Worm (Caenorhabditis elegans) whole organism, young adult: ENCODE results near the gene chil-10.

ENCODE experiments used
- B0019.2 ChIP-seq: fragments of 200-800 bp; sonication (Bioruptor generic); conservative IDR thresholded peaks from 2 replicates; pipeline ENCODE4 v1.3.6; 2022; ENCODE audit warnings: missing genetic modification reagents, missing genetic modification characterization, missing compliant biosample characterization
- B0261.1 ChIP-seq: sonication (generic microtip); optimal IDR thresholded peaks from 2 replicates; lab custom pipeline; 2016; ENCODE audit warnings: mild to moderate bottlenecking, missing genetic modification characterization, moderate library complexity, missing compliant biosample characterization
- K11D2.4 ChIP-seq: fragments of 200-800 bp; sonication (Bioruptor generic); IDR thresholded peaks from 2 replicates; pipeline ENCODE4 v1.3.6; 2022; ENCODE audit warnings: missing genetic modification reagents, missing genetic modification characterization, missing compliant biosample characterization
- attf-6 ChIP-seq: fragments of 200-800 bp; sonication (Bioruptor generic); IDR thresholded peaks from 2 replicates; pipeline ENCODE4 v1.3.6; 2022; ENCODE audit warnings: missing genetic modification reagents, missing genetic modification characterization, missing compliant biosample characterization
- cebp-2 ChIP-seq: fragments of 200-800 bp; sonication (Bioruptor generic); IDR thresholded peaks from 2 replicates; pipeline ENCODE4 v1.3.6; 2022; ENCODE audit warnings: missing genetic modification characterization, missing compliant biosample characterization
- dpl-1 ChIP-seq: fragments of 150-350 bp; optimal IDR thresholded peaks from 2 replicates; lab custom pipeline; 2014; ENCODE audit warnings: missing biosample characterization, missing genetic modification reagents, missing genetic modification characterization
- him-1 ChIP-seq: sonication (generic microtip); optimal IDR thresholded peaks from 2 replicates; lab custom pipeline; 2016; ENCODE audit warnings: missing genotype, missing genetic modification reagents, missing genetic modification characterization, missing compliant biosample characterization
- hmg-20 ChIP-seq: fragments of 200-800 bp; sonication (Bioruptor generic); IDR thresholded peaks from 2 replicates; pipeline ENCODE4 v1.3.6; 2022; ENCODE audit warnings: missing genetic modification reagents, missing genetic modification characterization, missing compliant biosample characterization
- hrde-1 ChIP-seq: sonication (generic microtip); optimal IDR thresholded peaks from 2 replicates; lab custom pipeline; 2016; ENCODE audit warnings: missing genetic modification characterization, mild to moderate bottlenecking, missing compliant biosample characterization, moderate library complexity, missing genotype, missing genetic modification reagents, borderline replicate concordance
- nfya-1 ChIP-seq: sonication (generic microtip); optimal IDR thresholded peaks from 2 replicates; lab custom pipeline; 2017; ENCODE audit warnings: antibody characterized with exemption, missing compliant biosample characterization, missing genetic modification characterization, borderline replicate concordance; ENCODE audit not compliant: insufficient read depth
- sdz-38 ChIP-seq: sonication (generic microtip); optimal IDR thresholded peaks from 2 replicates; lab custom pipeline; 2016; ENCODE audit warnings: missing genotype, missing genetic modification characterization, missing compliant biosample characterization
- snpc-4 ChIP-seq, 5 experiments: fragments of 150-350 bp in 1 of 5; sonication (generic microtip) in 4 of 5; optimal IDR thresholded peaks; 2 replicates each; lab custom pipeline; 2014 to 2018; ENCODE audit warnings: missing genetic modification characterization in 5 of 5, missing biosample characterization in 3 of 5, antibody characterized with exemption in 2 of 5, mild to moderate bottlenecking in 2 of 5, missing compliant biosample characterization in 2 of 5, missing genotype in 2 of 5, moderate library complexity in 2 of 5, missing genetic modification reagents in 1 of 5
- unc-62 ChIP-seq: fragments of 150-350 bp; optimal IDR thresholded peaks from 2 replicates; lab custom pipeline; 2014; ENCODE audit warnings: missing biosample characterization, missing genetic modification reagents, missing genetic modification characterization
- ztf-3 ChIP-seq: fragments of 200-800 bp; sonication (Bioruptor generic); optimal IDR thresholded peaks from 2 replicates; lab custom pipeline; 2018; ENCODE audit warnings: mild to moderate bottlenecking, missing genetic modification characterization, missing compliant biosample characterization

DNA sequence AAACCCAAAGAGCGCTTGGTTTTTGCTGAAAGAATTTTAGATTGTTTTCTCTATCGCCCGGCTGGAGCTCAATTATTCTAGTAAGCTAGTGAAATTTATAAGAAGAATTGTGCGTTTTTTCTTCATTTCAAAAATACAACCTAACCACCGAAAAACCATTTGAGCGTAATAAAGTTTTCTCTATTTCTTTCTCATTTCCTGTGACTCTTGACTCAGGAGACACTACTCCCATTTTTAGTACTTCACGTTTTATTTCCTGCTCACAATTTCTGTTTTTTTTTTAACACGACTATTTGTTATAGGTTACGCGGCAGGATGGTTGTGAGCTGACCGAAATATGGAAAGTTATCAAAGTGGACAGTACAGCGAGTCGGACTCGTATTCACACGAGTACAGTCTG, 44.7 kb upstream of the chil-10 start, which contains the start of gene F35H12.6:
- no peak for TF ChIP-seq cebp-2
- TF ChIP-seq unc-62: no peak
- no peak for TF ChIP-seq hrde-1 (tag; lab: Kevin White, UChicago)
- TF ChIP-seq ztf-3 (GFP tag; lab: Kevin White, UChicago): no peak
- TF ChIP-seq B0019.2 (GFP tag; lab: Robert Waterston, UW): no peak
- TF ChIP-seq nfya-1 (tag; lab: Kevin White, UChicago): no peak
- no peak for TF ChIP-seq sdz-38 (tag; lab: Kevin White, UChicago)
- TF ChIP-seq him-1 (tag; lab: Kevin White, UChicago): no peak
- TF ChIP-seq snpc-4 (GFP tag; optimal IDR thresholded peaks at IDR 0.05; lab: Kevin White, UChicago): no peak
- no peak for TF ChIP-seq snpc-4 (tag; optimal IDR thresholded peaks at IDR 0.05; lab: Kevin White, UChicago)
- TF ChIP-seq dpl-1: no peak
- TF ChIP-seq K11D2.4 (GFP tag; lab: Robert Waterston, UW): no peak
- TF ChIP-seq attf-6 (GFP tag; lab: Robert Waterston, UW): no peak
- no peak for TF ChIP-seq B0261.1 (tag; lab: Kevin White, UChicago)
- TF ChIP-seq hmg-20 (GFP tag; lab: Robert Waterston, UW): no peak
